Worm (Caenorhabditis elegans) whole organism, L4/young adult: ENCODE results near the gene T05B9.1.

Source experiments
- W03F9.2 ChIP-seq: fragments of 150-350 bp; optimal IDR thresholded peaks from 2 replicates; lab custom pipeline; 2014; ENCODE audit warnings: missing biosample characterization, missing genetic modification characterization
- dao-5 ChIP-seq: sonication (generic microtip); optimal IDR thresholded peaks from 2 replicates; lab custom pipeline; 2016; ENCODE audit warnings: missing genotype, missing genetic modification characterization, moderate library complexity, missing compliant biosample characterization
- him-1 ChIP-seq: sonication (generic microtip); optimal IDR thresholded peaks from 2 replicates; lab custom pipeline; 2016; ENCODE audit warnings: missing genotype, missing genetic modification reagents, missing genetic modification characterization, missing compliant biosample characterization

DNA sequence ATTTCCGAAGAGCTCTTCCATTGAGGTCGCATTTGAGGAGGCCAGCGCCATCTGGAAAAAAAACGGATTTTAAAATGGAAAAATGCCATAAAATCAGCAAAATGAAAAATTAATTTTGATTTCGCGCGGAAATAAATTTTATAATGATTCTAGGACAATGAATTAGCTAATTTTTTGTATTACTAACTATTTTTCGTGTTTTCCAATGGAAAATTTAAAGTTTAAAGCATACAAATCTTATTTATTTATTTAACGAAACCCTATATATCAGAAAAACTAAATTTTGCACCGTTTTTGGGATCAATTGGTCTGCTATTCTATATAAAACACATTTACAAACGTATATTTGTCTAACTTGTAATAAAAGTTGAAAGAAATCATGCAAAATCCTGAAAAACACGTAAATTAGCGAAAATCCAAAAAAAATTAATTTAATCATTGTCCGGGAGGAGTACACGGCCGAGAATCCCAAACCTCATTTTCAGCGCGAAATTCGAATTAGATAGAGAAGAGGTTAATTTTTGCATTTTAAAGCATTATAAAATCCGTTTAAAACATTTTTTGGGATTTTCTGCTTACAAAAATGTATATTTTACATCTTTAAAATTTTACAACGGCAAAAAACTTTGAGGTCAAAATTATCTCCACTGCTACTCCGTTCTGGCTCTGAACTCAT is 29.3 kb upstream of the T05B9.1 start, which contains the start of gene C47G2.3:
- peak; percentile 71 for TF ChIP-seq W03F9.2
- TF ChIP-seq him-1 (tag; lab: Kevin White, UChicago), result peak; percentile 5
- TF ChIP-seq dao-5 (tag; lab: Kevin White, UChicago), result no peak
